Worm (Caenorhabditis elegans) whole organism, young adult: ENCODE data around the gene F56C3.9.
A peak's percentile ranks its signal among the peaks of the same experiment; 100 is the strongest.

ENCODE experiments used
- C17E4.6 ChIP-seq: fragments of 200-800 bp; sonication (Bioruptor generic); IDR thresholded peaks from 2 replicates; pipeline ENCODE4 v1.3.6; 2022; ENCODE audit warnings: missing genetic modification reagents, missing genetic modification characterization, missing compliant biosample characterization
- D2030.7 ChIP-seq: fragments of 200-800 bp; sonication (Bioruptor generic); IDR thresholded peaks from 2 replicates; pipeline ENCODE4 v1.3.6; 2022; ENCODE audit warnings: missing genetic modification reagents, missing genetic modification characterization, missing compliant biosample characterization
- F37B4.10 ChIP-seq: fragments of 200-800 bp; sonication (Bioruptor generic); IDR thresholded peaks from 2 replicates; pipeline ENCODE4 v1.3.6; 2022; ENCODE audit warnings: missing genetic modification characterization, missing compliant biosample characterization
- F39B2.1 ChIP-seq: fragments of 200-800 bp; sonication (Bioruptor generic); IDR thresholded peaks from 2 replicates; pipeline ENCODE4 v1.3.6; 2022; ENCODE audit warnings: missing genetic modification reagents, missing genetic modification characterization, missing compliant biosample characterization
- Y53F4B.3 ChIP-seq: fragments of 200-800 bp; sonication (Bioruptor generic); IDR thresholded peaks from 2 replicates; pipeline ENCODE4 v1.3.6; 2022; ENCODE audit warnings: missing genetic modification reagents, missing genetic modification characterization, missing compliant biosample characterization
- Y56A3A.18 ChIP-seq: fragments of 200-800 bp; sonication (Bioruptor generic); IDR thresholded peaks from 2 replicates; pipeline ENCODE4 v1.3.6; 2022; ENCODE audit warnings: missing genetic modification reagents, missing genetic modification characterization, missing compliant biosample characterization
- Y67H2A.10 ChIP-seq: fragments of 200-800 bp; sonication (Bioruptor generic); conservative IDR thresholded peaks from 2 replicates; pipeline ENCODE4 v1.3.6; 2022; ENCODE audit warnings: missing genetic modification reagents, missing genetic modification characterization, missing compliant biosample characterization
- attf-3 ChIP-seq: fragments of 200-800 bp; sonication (Bioruptor generic); conservative IDR thresholded peaks from 2 replicates; pipeline ENCODE4 v1.3.6; 2022; ENCODE audit warnings: missing genetic modification reagents, missing genetic modification characterization, missing compliant biosample characterization
- attf-6 ChIP-seq: fragments of 200-800 bp; sonication (Bioruptor generic); IDR thresholded peaks from 2 replicates; pipeline ENCODE4 v1.3.6; 2022; ENCODE audit warnings: missing genetic modification reagents, missing genetic modification characterization, missing compliant biosample characterization
- bed-1 ChIP-seq: fragments of 200-800 bp; sonication (Bioruptor generic); IDR thresholded peaks from 2 replicates; pipeline ENCODE4 v1.3.6; 2022; ENCODE audit warnings: missing genetic modification reagents, missing genetic modification characterization, missing compliant biosample characterization
- cebp-1 ChIP-seq, 2 experiments: fragments of 200-800 bp in 1 of 2; sonication (Bioruptor generic) in 1 of 2; sonication (generic microtip) in 1 of 2; IDR thresholded peaks in 1 of 2; optimal IDR thresholded peaks in 1 of 2; 2 replicates each; pipeline versions ENCODE4 v1.3.6 to Lab custom; 2017 to 2022; ENCODE audit warnings: missing compliant biosample characterization in 2 of 2, missing genetic modification characterization in 2 of 2, mild to moderate bottlenecking in 1 of 2, missing genetic modification reagents in 1 of 2, moderate library complexity in 1 of 2
- cebp-2 ChIP-seq: fragments of 200-800 bp; sonication (Bioruptor generic); IDR thresholded peaks from 2 replicates; pipeline ENCODE4 v1.3.6; 2022; ENCODE audit warnings: missing genetic modification characterization, missing compliant biosample characterization
- ceh-100 ChIP-seq: fragments of 200-800 bp; sonication (Bioruptor generic); IDR thresholded peaks from 2 replicates; pipeline ENCODE4 v1.3.6; 2022; ENCODE audit warnings: missing genetic modification reagents, missing genetic modification characterization, missing compliant biosample characterization
- ceh-40 ChIP-seq: fragments of 200-800 bp; sonication (Bioruptor generic); IDR thresholded peaks from 2 replicates; pipeline ENCODE4 v1.3.6; 2022; ENCODE audit warnings: missing genetic modification characterization, missing compliant biosample characterization
- ceh-58 ChIP-seq: fragments of 200-800 bp; sonication (Bioruptor generic); IDR thresholded peaks from 2 replicates; pipeline ENCODE4 v1.3.6; 2022; ENCODE audit warnings: missing genetic modification characterization, missing compliant biosample characterization
- ceh-91 ChIP-seq: fragments of 200-800 bp; sonication (Bioruptor generic); IDR thresholded peaks from 2 replicates; pipeline ENCODE4 v1.3.6; 2022; ENCODE audit warnings: missing genetic modification reagents, missing genetic modification characterization, missing compliant biosample characterization
- chd-7 ChIP-seq: sonication (generic microtip); optimal IDR thresholded peaks from 2 replicates; lab custom pipeline; 2016; ENCODE audit warnings: mild to moderate bottlenecking, missing genetic modification characterization, moderate library complexity, missing compliant biosample characterization
- die-1 ChIP-seq: sonication (generic microtip); optimal IDR thresholded peaks from 2 replicates; lab custom pipeline; 2016; ENCODE audit warnings: missing genotype, mild to moderate bottlenecking, missing genetic modification characterization, missing compliant biosample characterization
- egl-18 ChIP-seq: fragments of 200-800 bp; sonication (Bioruptor generic); IDR thresholded peaks from 2 replicates; pipeline ENCODE4 v1.3.6; 2022; ENCODE audit warnings: missing genetic modification reagents, missing genetic modification characterization, missing compliant biosample characterization
- egrh-3 ChIP-seq: fragments of 200-800 bp; sonication (Bioruptor generic); IDR thresholded peaks from 2 replicates; pipeline ENCODE4 v1.3.6; 2022; ENCODE audit warnings: missing genetic modification reagents, missing genetic modification characterization, missing compliant biosample characterization
- ekl-4 ChIP-seq: fragments of 200-800 bp; sonication (Bioruptor generic); IDR thresholded peaks from 2 replicates; pipeline ENCODE4 v1.3.6; 2022; ENCODE audit warnings: missing genetic modification reagents, missing genetic modification characterization, missing compliant biosample characterization
- ets-4 ChIP-seq: fragments of 200-800 bp; sonication (Bioruptor generic); optimal IDR thresholded peaks from 2 replicates; lab custom pipeline; 2018; ENCODE audit warnings: mild to moderate bottlenecking, missing genetic modification characterization, missing compliant biosample characterization
- hlh-12 ChIP-seq: sonication (generic microtip); optimal IDR thresholded peaks from 2 replicates; lab custom pipeline; 2016; ENCODE audit warnings: missing genetic modification characterization, missing compliant biosample characterization
- hmg-1.2 ChIP-seq: fragments of 200-800 bp; sonication (Bioruptor generic); IDR thresholded peaks from 2 replicates; pipeline ENCODE4 v1.3.6; 2022; ENCODE audit warnings: missing genetic modification reagents, missing genetic modification characterization, missing compliant biosample characterization
- lag-1 ChIP-seq: fragments of 200-800 bp; sonication (Bioruptor generic); IDR thresholded peaks from 2 replicates; pipeline ENCODE4 v1.3.6; 2022; ENCODE audit warnings: missing genetic modification reagents, missing genetic modification characterization, missing compliant biosample characterization
- let-526 ChIP-seq: fragments of 200-800 bp; sonication (Bioruptor generic); IDR thresholded peaks from 2 replicates; pipeline ENCODE4 v1.3.6; 2022; ENCODE audit warnings: missing genetic modification reagents, missing genetic modification characterization, missing compliant biosample characterization
- madf-3 ChIP-seq: fragments of 200-800 bp; sonication (Bioruptor generic); IDR thresholded peaks from 2 replicates; pipeline ENCODE4 v1.3.6; 2022; ENCODE audit warnings: missing genetic modification reagents, missing genetic modification characterization, missing compliant biosample characterization
- madf-6 ChIP-seq: fragments of 200-800 bp; sonication (Bioruptor generic); IDR thresholded peaks from 2 replicates; pipeline ENCODE4 v1.3.6; 2022; ENCODE audit warnings: missing genetic modification reagents, missing genetic modification characterization, missing compliant biosample characterization
- madf-8 ChIP-seq: fragments of 200-800 bp; sonication (Bioruptor generic); conservative IDR thresholded peaks from 2 replicates; pipeline ENCODE4 v1.3.6; 2022; ENCODE audit warnings: missing genetic modification reagents, missing genetic modification characterization, missing compliant biosample characterization
- mcd-1 ChIP-seq: fragments of 200-800 bp; sonication (Bioruptor generic); IDR thresholded peaks from 2 replicates; pipeline ENCODE4 v1.3.6; 2022; ENCODE audit warnings: missing genetic modification reagents, missing genetic modification characterization, missing compliant biosample characterization
- nfya-2 ChIP-seq: fragments of 200-800 bp; sonication (Bioruptor generic); IDR thresholded peaks from 2 replicates; pipeline ENCODE4 v1.3.6; 2022; ENCODE audit warnings: missing genetic modification reagents, missing genetic modification characterization, missing compliant biosample characterization
- nfyb-1 ChIP-seq: fragments of 200-800 bp; sonication (Bioruptor generic); IDR thresholded peaks from 2 replicates; pipeline ENCODE4 v1.3.6; 2022; ENCODE audit warnings: missing genetic modification reagents, missing genetic modification characterization, missing compliant biosample characterization
- nhr-80 ChIP-seq: sonication (generic microtip); optimal IDR thresholded peaks from 2 replicates; lab custom pipeline; 2016; ENCODE audit warnings: missing genetic modification characterization, missing compliant biosample characterization
- pbrm-1 ChIP-seq: fragments of 200-800 bp; sonication (Bioruptor generic); IDR thresholded peaks from 2 replicates; pipeline ENCODE4 v1.3.6; 2022; ENCODE audit warnings: missing genetic modification reagents, missing genetic modification characterization, missing compliant biosample characterization
- rcor-1 ChIP-seq: fragments of 200-800 bp; sonication (Bioruptor generic); IDR thresholded peaks from 2 replicates; pipeline ENCODE4 v1.3.6; 2022; ENCODE audit warnings: missing genetic modification reagents, missing genetic modification characterization, missing compliant biosample characterization
- sdz-38 ChIP-seq: sonication (generic microtip); optimal IDR thresholded peaks from 2 replicates; lab custom pipeline; 2016; ENCODE audit warnings: missing genotype, missing genetic modification characterization, missing compliant biosample characterization
- snpc-4 ChIP-seq, 5 experiments: fragments of 150-350 bp in 1 of 5; sonication (generic microtip) in 4 of 5; optimal IDR thresholded peaks; 2 replicates each; lab custom pipeline; 2014 to 2018; ENCODE audit warnings: missing genetic modification characterization in 5 of 5, missing biosample characterization in 3 of 5, antibody characterized with exemption in 2 of 5, mild to moderate bottlenecking in 2 of 5, missing compliant biosample characterization in 2 of 5, missing genotype in 2 of 5, moderate library complexity in 2 of 5, missing genetic modification reagents in 1 of 5
- tlf-1 ChIP-seq: fragments of 200-800 bp; sonication (Bioruptor generic); optimal IDR thresholded peaks from 2 replicates; lab custom pipeline; 2018; ENCODE audit warnings: mild to moderate bottlenecking, missing genetic modification characterization, missing compliant biosample characterization
- zfh-2 ChIP-seq: fragments of 200-800 bp; sonication (Bioruptor generic); conservative IDR thresholded peaks from 2 replicates; pipeline ENCODE4 v1.3.6; 2022; ENCODE audit warnings: missing genetic modification reagents, missing genetic modification characterization, missing compliant biosample characterization
- ztf-25 ChIP-seq: fragments of 200-800 bp; sonication (Bioruptor generic); IDR thresholded peaks from 2 replicates; pipeline ENCODE4 v1.3.6; 2022; ENCODE audit warnings: missing genetic modification reagents, missing genetic modification characterization, missing compliant biosample characterization
- ztf-28 ChIP-seq: fragments of 200-800 bp; sonication (Bioruptor generic); IDR thresholded peaks from 2 replicates; pipeline ENCODE4 v1.3.6; 2022; ENCODE audit warnings: missing genetic modification reagents, missing genetic modification characterization, missing compliant biosample characterization
- ztf-6 ChIP-seq: fragments of 200-800 bp; sonication (Bioruptor generic); IDR thresholded peaks from 2 replicates; pipeline ENCODE4 v1.3.6; 2022; ENCODE audit warnings: missing genetic modification reagents, missing genetic modification characterization, missing compliant biosample characterization

The F56C3.9 gene

DNA sequence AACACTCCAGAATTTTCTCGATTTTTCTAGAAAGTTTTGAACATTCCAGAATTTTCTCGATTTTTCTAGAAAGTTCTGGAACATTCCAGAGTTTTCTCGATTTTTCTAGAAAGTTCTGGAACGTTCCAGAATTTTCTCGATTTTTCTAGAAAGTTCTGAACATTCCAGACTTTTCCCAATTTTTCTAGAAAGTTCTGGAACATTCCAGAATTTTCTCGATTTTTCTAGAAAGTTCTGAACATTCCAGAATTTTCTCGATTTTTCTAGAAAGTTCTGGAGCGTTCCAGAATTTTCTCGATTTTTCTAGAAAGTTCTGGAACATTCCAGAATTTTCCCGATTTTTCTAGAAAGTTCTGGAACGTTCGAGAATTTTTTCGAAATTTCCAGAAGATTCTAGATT lies 18.7 kb downstream of the F56C3.9 start (continued):
- TF ChIP-seq attf-3, result peak; percentile 63
- peak; percentile 93 for TF ChIP-seq lag-1 (GFP tag; lab: Robert Waterston, UW)
- TF ChIP-seq attf-6, result peak; percentile 99
- TF ChIP-seq let-526 (GFP tag; lab: Robert Waterston, UW), result peak; percentile 100
- peak; percentile 61 for TF ChIP-seq mcd-1 (GFP tag; lab: Robert Waterston, UW)
- peak; percentile 95 for TF ChIP-seq F39B2.1 (GFP tag; lab: Robert Waterston, UW)
- peak; percentile 99 for TF ChIP-seq bed-1 (GFP tag; lab: Robert Waterston, UW)
- peak; percentile 91 for TF ChIP-seq madf-6
- TF ChIP-seq ztf-25 (GFP tag; lab: Robert Waterston, UW), result peak; percentile 97
- peak; percentile 70 for TF ChIP-seq madf-8 (GFP tag; lab: Robert Waterston, UW)
- peak; percentile 97 for TF ChIP-seq madf-3 (GFP tag; lab: Robert Waterston, UW)
- peak; percentile 92 for TF ChIP-seq C17E4.6 (GFP tag; lab: Robert Waterston, UW)
- peak; percentile 98 for TF ChIP-seq ceh-58 (GFP tag; lab: Robert Waterston, UW)
- peak; percentile 97 for TF ChIP-seq egl-18 (GFP tag; lab: Robert Waterston, UW)
- peak; percentile 94 for TF ChIP-seq Y67H2A.10
- TF ChIP-seq ztf-6, result peak; percentile 97
- peak; percentile 95; the same call in 1 of the 2 replicates for TF ChIP-seq F37B4.10
- peak; percentile 97 for TF ChIP-seq ceh-40 (GFP tag; lab: Robert Waterston, UW)
- TF ChIP-seq rcor-1 (GFP tag; lab: Robert Waterston, UW), result peak; percentile 99
- peak; percentile 96 for TF ChIP-seq nfyb-1 (GFP tag; lab: Robert Waterston, UW)
- peak; percentile 89 for TF ChIP-seq ceh-100 (GFP tag; lab: Robert Waterston, UW)
- peak; percentile 82; the same call in 1 of the 2 replicates for TF ChIP-seq ztf-28 (GFP tag; lab: Robert Waterston, UW)
- peak; percentile 95 for TF ChIP-seq nfya-2 (GFP tag; lab: Robert Waterston, UW)
- TF ChIP-seq Y53F4B.3, result peak; percentile 98
- TF ChIP-seq ceh-91 (GFP tag; lab: Robert Waterston, UW), result peak; percentile 85
- peak; percentile 99 for TF ChIP-seq Y56A3A.18 (GFP tag; lab: Robert Waterston, UW)
- TF ChIP-seq pbrm-1 (GFP tag; lab: Robert Waterston, UW), result peak; percentile 96
- peak; percentile 96 for TF ChIP-seq egrh-3 (GFP tag; lab: Robert Waterston, UW)

DNA sequence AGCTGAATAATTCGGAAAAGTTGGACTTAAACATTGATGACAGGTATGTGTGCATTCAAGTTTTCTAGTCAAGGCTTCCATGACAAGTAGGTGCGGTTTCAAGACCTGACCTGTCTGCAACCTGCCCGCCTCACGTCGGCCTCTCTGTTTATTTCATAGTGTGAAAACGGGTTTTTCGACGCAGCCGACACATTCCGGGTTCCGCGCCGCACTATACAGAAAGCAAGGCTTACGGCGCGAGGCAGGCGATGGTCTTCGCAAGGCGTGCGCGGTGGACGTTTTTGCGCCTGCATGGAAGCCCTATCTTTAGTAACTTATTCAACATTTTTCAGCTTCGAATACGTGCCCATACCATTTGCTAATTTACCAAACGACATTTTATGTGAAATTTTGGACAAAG lies 21.3 kb downstream of the F56C3.9 start:
- TF ChIP-seq ets-4 (no peak), ekl-4 (GFP tag; lab: Robert Waterston, UW) (no peak), chd-7 (no peak), zfh-2 (peak; percentile 63), lag-1 (GFP tag; lab: Robert Waterston, UW) (no peak), Y56A3A.18 (GFP tag; lab: Robert Waterston, UW) (no peak), D2030.7 (GFP tag; lab: Robert Waterston, UW) (no peak), cebp-2 (GFP tag; lab: Robert Waterston, UW) (no peak), hmg-1.2 (GFP tag; lab: Robert Waterston, UW) (peak; percentile 29; the same call in 1 of the 2 replicates), snpc-4 (GFP tag; optimal IDR thresholded peaks at IDR 0.05; lab: Kevin White, UChicago) (no peak), snpc-4 (tag; optimal IDR thresholded peaks at IDR 0.05; lab: Kevin White, UChicago) (peak in 2 of 4 experiments; percentile 83 to 89), hlh-12 (no peak)

DNA sequence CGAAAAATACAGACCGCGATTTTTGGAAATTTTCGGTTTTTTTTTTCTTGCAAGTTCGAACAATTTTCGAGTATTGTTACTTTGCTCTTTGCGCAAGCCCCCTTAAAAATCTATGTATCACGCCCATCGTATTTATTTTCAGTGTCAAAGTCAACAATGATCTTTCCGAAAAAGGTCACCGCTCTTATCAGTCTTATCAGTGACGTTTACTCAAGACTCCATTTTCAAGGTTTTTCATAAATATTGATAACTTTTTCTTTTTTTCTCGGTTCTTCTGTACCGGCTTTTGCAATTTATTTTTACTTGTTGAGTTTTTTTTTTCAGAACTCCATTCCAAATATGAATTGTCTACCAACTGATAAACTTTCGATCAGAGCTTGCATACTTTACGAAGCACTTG lies 22.1 kb downstream of the F56C3.9 start, which contains the start of gene fbxa-190:
TSS of gene fbxa-190 (plus strand) at position 325 of the 400 bp plus-strand sequence.
- TF ChIP-seq tlf-1 (GFP tag; lab: Kevin White, UChicago) (no peak), die-1 (tag; lab: Kevin White, UChicago) (no peak), nhr-80 (tag; lab: Kevin White, UChicago) (peak; percentile 51), sdz-38 (no peak), cebp-1 (GFP tag; IDR thresholded peaks at IDR 0.05; lab: Robert Waterston, UW) (no peak), cebp-1 (tag; optimal IDR thresholded peaks at IDR 0.05; lab: Kevin White, UChicago) (no peak)
